Worm (Caenorhabditis elegans) whole organism, L2 larva: ENCODE data around the gene T01H10.11.

ENCODE experiments used
- dmd-4 ChIP-seq: sonication (generic microtip); optimal IDR thresholded peaks from 2 replicates; lab custom pipeline; 2017; ENCODE audit warnings: missing biosample characterization, missing genetic modification characterization
- mab-5 ChIP-seq: fragments of 150-350 bp; optimal IDR thresholded peaks from 2 replicates; lab custom pipeline; 2014; ENCODE audit warnings: missing biosample characterization, missing genetic modification characterization
- nhr-77 ChIP-seq: fragments of 150-350 bp; optimal IDR thresholded peaks from 2 replicates; lab custom pipeline; 2014; ENCODE audit warnings: missing biosample characterization, missing genetic modification characterization
- zag-1 ChIP-seq: fragments of 150-350 bp; optimal IDR thresholded peaks from 2 replicates; lab custom pipeline; 2014; ENCODE audit warnings: missing biosample characterization, missing genetic modification characterization
- ztf-11 ChIP-seq: sonication (generic microtip); optimal IDR thresholded peaks from 2 replicates; lab custom pipeline; 2017; ENCODE audit warnings: missing biosample characterization, missing genetic modification characterization

ce11 chrX:12168765-12169164 lies 45.5 kb downstream of the T01H10.11 start:
- TF ChIP-seq dmd-4 (no peak), mab-5 (tag; lab: Kevin White, UChicago) (no peak), zag-1 (tag; lab: Kevin White, UChicago) (no peak), ztf-11 (tag; lab: Kevin White, UChicago) (no peak), nhr-77 (tag; lab: Kevin White, UChicago) (no peak)
